Worm (Caenorhabditis elegans) whole organism, L2 larva: Measurements from ENCODE around the gene fbxb-46.

Experiments
- C34F6.9 ChIP-seq: fragments of 150-350 bp; optimal IDR thresholded peaks from 2 replicates; lab custom pipeline; 2014; ENCODE audit warnings: missing biosample characterization, missing genetic modification characterization
- aly-2 ChIP-seq: fragments of 150-350 bp; optimal IDR thresholded peaks from 2 replicates; lab custom pipeline; 2014; ENCODE audit warnings: missing biosample characterization, missing genetic modification characterization
- ceh-16 ChIP-seq: fragments of 150-350 bp; optimal IDR thresholded peaks from 2 replicates; lab custom pipeline; 2014; ENCODE audit warnings: missing biosample characterization, missing genetic modification characterization
- mdl-1 ChIP-seq, 2 experiments: fragments of 150-350 bp in 1 of 2; sonication (generic microtip) in 1 of 2; optimal IDR thresholded peaks; 2 replicates each; lab custom pipeline; 2017; ENCODE audit warnings: missing biosample characterization in 2 of 2, missing genetic modification characterization in 2 of 2
- unc-39 ChIP-seq: fragments of 150-350 bp; optimal IDR thresholded peaks from 2 replicates; lab custom pipeline; 2014; ENCODE audit warnings: missing biosample characterization, missing genetic modification characterization
- unc-62 ChIP-seq: fragments of 150-350 bp; optimal IDR thresholded peaks from 2 replicates; lab custom pipeline; 2014; ENCODE audit warnings: missing biosample characterization, missing genetic modification reagents, missing genetic modification characterization

- TF ChIP-seq ceh-16 (tag; lab: Kevin White, UChicago) = no peak
- no peak for TF ChIP-seq C34F6.9 (tag; lab: Kevin White, UChicago)
- no peak for TF ChIP-seq unc-62
- no peak for TF ChIP-seq unc-39 (tag; lab: Kevin White, UChicago)
- no peak for TF ChIP-seq mdl-1 (tag; optimal IDR thresholded peaks at IDR 0.05; lab: Kevin White, UChicago)
- no peak for TF ChIP-seq aly-2 (tag; lab: Kevin White, UChicago)
These were observed 41.9 kb downstream of the fbxb-46 start, which contains the start of gene Y51H7BR.4 for ce11 chrII:1529057-1529456.
